Worm (Caenorhabditis elegans): ENCODE data around the gene Y69E1A.1.
"Not testable (repeated sequence)": the region's sequence is repeated elsewhere in the genome, so short reads cannot be mapped to it uniquely, and the experiment has no call there.

The Y69E1A.1 gene

ce11 chrIV:10954955-10955354 lies 6.3 kb upstream of the Y69E1A.1 start, which contains the start of gene Y69E1A.4:
Y69E1A.4 (plus strand) TSS chrIV:10955255.
- not testable (repeated sequence) for TF ChIP-seq ceh-9, elt-1, tbx-2 (tag; optimal IDR thresholded peaks at IDR 0.05)

- TF ChIP-seq ztf-11 (tag; optimal IDR thresholded peaks at IDR 0.05) = no peak
Measured at ce11 chrIV:10951997-10952396, 3.3 kb upstream of the Y69E1A.1 start, which contains the start of gene Y69E1A.3. Y69E1A.3 (plus strand) TSS chrIV:10952297.

- TF ChIP-seq nhr-11 (tag; optimal IDR thresholded peaks at IDR 0.05) = no peak
- no peak for TF ChIP-seq fkh-10 (GFP tag; optimal IDR thresholded peaks at IDR 0.05)
- TF ChIP-seq ceh-82 (tag; optimal IDR thresholded peaks at IDR 0.05) = no peak
- peak; percentile 41 for TF ChIP-seq nhr-43 (tag; optimal IDR thresholded peaks at IDR 0.05; ENCODE audit: poor library complexity, severe bottlenecking)
- TF ChIP-seq nhr-12 (tag; optimal IDR thresholded peaks at IDR 0.05) = no peak
Measured at ce11 chrIV:10950363-10951214, 1.9 kb upstream of the Y69E1A.1 start.

ce11 chrIV:10949510-10949909 lies 813 bp upstream of the Y69E1A.1 start, which contains the start of gene nsph-3.1:
nsph-3.1 (plus strand) TSS chrIV:10949810.
- TF ChIP-seq fkh-10 (GFP tag; optimal IDR thresholded peaks at IDR 0.05) = no peak
- TF ChIP-seq ceh-28 (tag; optimal IDR thresholded peaks at IDR 0.05) = no peak

- TF ChIP-seq elt-2 (tag; optimal IDR thresholded peaks at IDR 0.05) (peak; percentile 28), fkh-10 (GFP tag; optimal IDR thresholded peaks at IDR 0.05) (peak; percentile 94), mdl-1 (tag; optimal IDR thresholded peaks at IDR 0.05) (no peak), zag-1 (tag; optimal IDR thresholded peaks at IDR 0.05) (no peak), skn-1 (tag; optimal IDR thresholded peaks at IDR 0.05) (peak; percentile 16), egl-5 (tag; optimal IDR thresholded peaks at IDR 0.05) (peak; percentile 60), fkh-2 (tag; optimal IDR thresholded peaks at IDR 0.05) (peak; percentile 11), pha-4 (tag; optimal IDR thresholded peaks at IDR 0.05) (peak; percentile 92), R02D3.7 (tag; optimal IDR thresholded peaks at IDR 0.05) (peak; percentile 15), snpc-4 (tag; optimal IDR thresholded peaks at IDR 0.05) (peak; percentile 73), sea-2 (GFP tag; optimal IDR thresholded peaks at IDR 0.05) (peak; percentile 78), nhr-237 (tag; optimal IDR thresholded peaks at IDR 0.05) (no peak), jun-1 (tag; optimal IDR thresholded peaks at IDR 0.05) (no peak), elt-1 (tag; optimal IDR thresholded peaks at IDR 0.05) (no peak), pqm-1 (tag; optimal IDR thresholded peaks at IDR 0.05) (peak; percentile 34), eor-1 (tag; optimal IDR thresholded peaks at IDR 0.05) (peak in 1 of 2 experiments; percentile 12), nfya-1 (tag; optimal IDR thresholded peaks at IDR 0.05; ENCODE audit: insufficient read depth) (peak; percentile 82), nhr-12 (tag; optimal IDR thresholded peaks at IDR 0.05) (no peak), ceh-28 (tag; optimal IDR thresholded peaks at IDR 0.05) (peak; percentile 91), lin-15B (tag; optimal IDR thresholded peaks at IDR 0.05) (peak; percentile 51), lsy-12 (tag; optimal IDR thresholded peaks at IDR 0.05) (peak; percentile 4)
Measured at ce11 chrIV:10936906-10937540, 11.7 kb downstream of the Y69E1A.1 start, which contains the start of gene fic-1. fic-1 (plus strand) TSS chrIV:10937454.

ce11 chrIV:10935853-10936491 lies 12.7 kb downstream of the Y69E1A.1 start, which contains the start of gene lgg-2:
lgg-2 (minus strand) TSS chrIV:10935903.
- TF ChIP-seq nhr-76 (tag; optimal IDR thresholded peaks at IDR 0.05) = no peak
- no peak for TF ChIP-seq sea-2 (GFP tag; optimal IDR thresholded peaks at IDR 0.05)
- TF ChIP-seq unc-39 (tag; optimal IDR thresholded peaks at IDR 0.05) = no peak
- TF ChIP-seq nhr-77 (tag; optimal IDR thresholded peaks at IDR 0.05) = no peak
- no peak for TF ChIP-seq nhr-28 (tag; optimal IDR thresholded peaks at IDR 0.05)
- TF ChIP-seq ceh-16 (tag; optimal IDR thresholded peaks at IDR 0.05) = no peak
- TF ChIP-seq ztf-4 (tag; optimal IDR thresholded peaks at IDR 0.05) = peak; percentile 93
- TF ChIP-seq jun-1 (tag; optimal IDR thresholded peaks at IDR 0.05) = peak; percentile 95
- peak; percentile 44 for TF ChIP-seq fkh-10 (GFP tag; optimal IDR thresholded peaks at IDR 0.05)
- TF ChIP-seq ceh-82 (tag; optimal IDR thresholded peaks at IDR 0.05) = peak; percentile 63
- TF ChIP-seq egl-5 (tag; optimal IDR thresholded peaks at IDR 0.05) = peak; percentile 74
- peak; percentile 90 for TF ChIP-seq mdl-1 (tag; optimal IDR thresholded peaks at IDR 0.05)
- TF ChIP-seq nhr-67 (tag; optimal IDR thresholded peaks at IDR 0.05) = no peak
- TF ChIP-seq unc-62 (GFP tag; optimal IDR thresholded peaks at IDR 0.05) = peak; percentile 94
- TF ChIP-seq nfya-1 (tag; optimal IDR thresholded peaks at IDR 0.05; ENCODE audit: insufficient read depth) = peak; percentile 92
- no peak for TF ChIP-seq nhr-12 (tag; optimal IDR thresholded peaks at IDR 0.05)
- peak; percentile 30 for TF ChIP-seq mml-1 (tag; optimal IDR thresholded peaks at IDR 0.05)
- peak; percentile 67 for TF ChIP-seq lin-39 (tag; optimal IDR thresholded peaks at IDR 0.05)
- peak; percentile 99 for TF ChIP-seq nhr-23 (tag; optimal IDR thresholded peaks at IDR 0.05)
- TF ChIP-seq elt-3 (tag; optimal IDR thresholded peaks at IDR 0.05) = peak in 2 of 3 experiments; percentile 33 to 49

All from whole organism, L3 larva.